Worm (Caenorhabditis elegans) whole organism, L4 larva: Measurements from ENCODE around the gene sri-43.

ENCODE experiments used
- F44E2.7 ChIP-seq: fragments of 200-800 bp; sonication (Bioruptor generic); IDR thresholded peaks from 2 replicates; pipeline ENCODE4 v2.1.2; 2022; ENCODE audit warnings: missing genetic modification characterization, missing compliant biosample characterization
- duxl-1 ChIP-seq: sonication (generic microtip); optimal IDR thresholded peaks from 2 replicates; lab custom pipeline; 2016; ENCODE audit warnings: mild to moderate bottlenecking, missing genetic modification characterization, moderate library complexity, missing compliant biosample characterization; ENCODE audit not compliant: poor library complexity
- nhr-102 ChIP-seq: sonication (generic microtip); optimal IDR thresholded peaks from 2 replicates; lab custom pipeline; 2016; ENCODE audit warnings: mild to moderate bottlenecking, missing genetic modification characterization, moderate library complexity, missing compliant biosample characterization
- nhr-237 ChIP-seq: sonication (generic microtip); optimal IDR thresholded peaks from 2 replicates; lab custom pipeline; 2017; ENCODE audit warnings: missing biosample characterization, missing genetic modification characterization
- pqm-1 ChIP-seq: sonication (generic microtip); optimal IDR thresholded peaks from 2 replicates; lab custom pipeline; 2017; ENCODE audit warnings: missing biosample characterization, missing genetic modification characterization
- spr-3 ChIP-seq: fragments of 200-800 bp; sonication (Bioruptor generic); optimal IDR thresholded peaks from 2 replicates; lab custom pipeline; 2018; ENCODE audit warnings: mild to moderate bottlenecking, missing genetic modification characterization, missing compliant biosample characterization
- unc-62 ChIP-seq, 3 experiments: fragments of 150-350 bp in 1 of 3; sonication (generic microtip); optimal IDR thresholded peaks in 2 of 3; peaks in 1 of 3; 1 replicate in 1 of 3; 2 replicates in 2 of 3; lab custom pipeline; 2014 to 2017; ENCODE audit warnings: missing biosample characterization in 3 of 3, missing genetic modification characterization in 3 of 3, missing genetic modification reagents in 3 of 3, missing genotype in 1 of 3
- ztf-7 ChIP-seq: fragments of 150-350 bp; optimal IDR thresholded peaks from 2 replicates; lab custom pipeline; 2014; ENCODE audit warnings: missing biosample characterization, missing genetic modification characterization

ce11 chrII:3170089-3170488, 25.6 kb upstream of the sri-43 start, which contains the start of gene fbxc-55:
- TF ChIP-seq nhr-102 (tag; lab: Kevin White, UChicago) (no peak), unc-62 (GFP tag; optimal IDR thresholded peaks at IDR 0.05 in 1 of 2; lab: Kevin White, UChicago) (no peak), unc-62 (tag; optimal IDR thresholded peaks at IDR 0.05; lab: Kevin White, UChicago) (no peak), pqm-1 (tag; lab: Kevin White, UChicago) (no peak), nhr-237 (tag; lab: Kevin White, UChicago) (no peak), duxl-1 (no peak), F44E2.7 (GFP tag; lab: Robert Waterston, UW) (no peak), spr-3 (GFP tag; lab: Kevin White, UChicago) (no peak), ztf-7 (tag; lab: Kevin White, UChicago) (no peak)
